Worm (Caenorhabditis elegans) whole organism, L2 larva: Measurements from ENCODE around the gene F47B10.9.
A peak's percentile ranks its signal among the peaks of the same experiment; 100 is the strongest.

Source experiments
- C34F6.9 ChIP-seq: fragments of 150-350 bp; optimal IDR thresholded peaks from 2 replicates; lab custom pipeline; 2014; ENCODE audit warnings: missing biosample characterization, missing genetic modification characterization
- F13H6.1 ChIP-seq: sonication (generic microtip); optimal IDR thresholded peaks from 2 replicates; lab custom pipeline; 2016; ENCODE audit warnings: missing genetic modification characterization, missing compliant biosample characterization
- Y55F3AM.14 ChIP-seq: fragments of 200-800 bp; sonication (Bioruptor generic); optimal IDR thresholded peaks from 2 replicates; lab custom pipeline; 2018; ENCODE audit warnings: mild to moderate bottlenecking, missing genetic modification characterization, missing compliant biosample characterization
- alr-1 ChIP-seq: fragments of 150-350 bp; optimal IDR thresholded peaks from 2 replicates; lab custom pipeline; 2014; ENCODE audit warnings: missing biosample characterization, missing genetic modification characterization
- aly-2 ChIP-seq: fragments of 150-350 bp; optimal IDR thresholded peaks from 2 replicates; lab custom pipeline; 2014; ENCODE audit warnings: missing biosample characterization, missing genetic modification characterization
- blmp-1 ChIP-seq: sonication (generic microtip); optimal IDR thresholded peaks from 2 replicates; lab custom pipeline; 2017; ENCODE audit warnings: missing genetic modification characterization, mild to moderate bottlenecking, missing compliant biosample characterization, antibody characterized with exemption, moderate library complexity; ENCODE audit not compliant: insufficient read depth
- crh-2 ChIP-seq: sonication (generic microtip); optimal IDR thresholded peaks from 2 replicates; lab custom pipeline; 2017; ENCODE audit warnings: missing biosample characterization, missing genetic modification characterization
- egl-27 ChIP-seq: sonication (generic microtip); optimal IDR thresholded peaks from 3 replicates; lab custom pipeline; 2017; ENCODE audit warnings: missing biosample characterization, missing genetic modification reagents, missing genetic modification characterization
- fos-1 ChIP-seq: fragments of 150-350 bp; optimal IDR thresholded peaks from 2 replicates; lab custom pipeline; 2014; ENCODE audit warnings: missing biosample characterization, missing genetic modification characterization
- gmeb-1 ChIP-seq: fragments of 150-350 bp; optimal IDR thresholded peaks from 2 replicates; lab custom pipeline; 2014; ENCODE audit warnings: missing biosample characterization, missing genetic modification characterization
- lin-11 ChIP-seq: fragments of 150-350 bp; sonication (generic microtip); optimal IDR thresholded peaks from 2 replicates; lab custom pipeline; 2014; ENCODE audit warnings: missing biosample characterization, missing genetic modification characterization, inconsistent platforms, mixed read lengths
- lin-13 ChIP-seq: fragments of 150-350 bp; optimal IDR thresholded peaks from 2 replicates; lab custom pipeline; 2014; ENCODE audit warnings: missing biosample characterization, missing genetic modification reagents, missing genetic modification characterization
- lsy-2 ChIP-seq, 2 experiments: fragments of 150-350 bp in 1 of 2; sonication (generic microtip) in 1 of 2; optimal IDR thresholded peaks; 2 replicates each; lab custom pipeline; 2014 to 2017; ENCODE audit warnings: missing biosample characterization in 2 of 2, missing genetic modification characterization in 2 of 2
- mbf-1 ChIP-seq: sonication (generic microtip); optimal IDR thresholded peaks from 2 replicates; lab custom pipeline; 2017; ENCODE audit warnings: missing biosample characterization, missing genetic modification characterization
- nhr-11 ChIP-seq: fragments of 150-350 bp; optimal IDR thresholded peaks from 2 replicates; lab custom pipeline; 2014; ENCODE audit warnings: missing biosample characterization, missing genetic modification characterization
- nhr-129 ChIP-seq: fragments of 150-350 bp; optimal IDR thresholded peaks from 2 replicates; lab custom pipeline; 2014; ENCODE audit warnings: missing biosample characterization, missing genetic modification characterization
- nhr-21 ChIP-seq: fragments of 150-350 bp; optimal IDR thresholded peaks from 2 replicates; lab custom pipeline; 2014; ENCODE audit warnings: missing biosample characterization, missing genetic modification characterization
- nhr-23 ChIP-seq: fragments of 150-350 bp; optimal IDR thresholded peaks from 2 replicates; lab custom pipeline; 2014; ENCODE audit warnings: missing biosample characterization, missing genetic modification reagents, missing genetic modification characterization
- nhr-237 ChIP-seq: fragments of 150-350 bp; optimal IDR thresholded peaks from 2 replicates; lab custom pipeline; 2014; ENCODE audit warnings: missing biosample characterization, missing genetic modification characterization
- nhr-25 ChIP-seq: fragments of 150-350 bp; sonication (generic microtip); optimal IDR thresholded peaks from 3 replicates; lab custom pipeline; 2014; ENCODE audit warnings: missing biosample characterization, missing genetic modification characterization
- nhr-6 ChIP-seq: fragments of 150-350 bp; optimal IDR thresholded peaks from 2 replicates; lab custom pipeline; 2014; ENCODE audit warnings: missing biosample characterization, missing genetic modification characterization
- nhr-77 ChIP-seq: fragments of 150-350 bp; optimal IDR thresholded peaks from 2 replicates; lab custom pipeline; 2014; ENCODE audit warnings: missing biosample characterization, missing genetic modification characterization
- skn-1 ChIP-seq: sonication (generic microtip); optimal IDR thresholded peaks from 2 replicates; lab custom pipeline; 2017; ENCODE audit warnings: missing biosample characterization, missing genetic modification characterization
- sma-3 ChIP-seq: sonication (generic microtip); optimal IDR thresholded peaks from 2 replicates; lab custom pipeline; 2016; ENCODE audit warnings: missing genetic modification reagents, missing genetic modification characterization, missing compliant biosample characterization
- snpc-4 ChIP-seq: fragments of 150-350 bp; optimal IDR thresholded peaks from 2 replicates; lab custom pipeline; 2014; ENCODE audit warnings: missing biosample characterization, missing genetic modification characterization
- unc-62 ChIP-seq: fragments of 150-350 bp; optimal IDR thresholded peaks from 2 replicates; lab custom pipeline; 2014; ENCODE audit warnings: missing biosample characterization, missing genetic modification reagents, missing genetic modification characterization
- zag-1 ChIP-seq: fragments of 150-350 bp; optimal IDR thresholded peaks from 2 replicates; lab custom pipeline; 2014; ENCODE audit warnings: missing biosample characterization, missing genetic modification characterization
- ztf-1 ChIP-seq: fragments of 200-800 bp; sonication (Bioruptor generic); conservative IDR thresholded peaks from 2 replicates; pipeline ENCODE4 v1.3.6; 2022; ENCODE audit warnings: missing genetic modification characterization, missing compliant biosample characterization
- ztf-11 ChIP-seq: sonication (generic microtip); optimal IDR thresholded peaks from 2 replicates; lab custom pipeline; 2017; ENCODE audit warnings: missing biosample characterization, missing genetic modification characterization
- ztf-4 ChIP-seq: fragments of 150-350 bp; optimal IDR thresholded peaks from 2 replicates; lab custom pipeline; 2014; ENCODE audit warnings: missing biosample characterization, missing genetic modification characterization

Gene F47B10.9

ce11 chrX:10933308-10934014, 19.6 kb upstream of the F47B10.9 start:
- TF ChIP-seq aly-2 (tag; lab: Kevin White, UChicago) (no peak), nhr-6 (no peak), lin-11 (tag; lab: Kevin White, UChicago) (no peak), skn-1 (tag; lab: Kevin White, UChicago) (no peak), unc-62 (GFP tag; lab: Kevin White, UChicago) (no peak), ztf-4 (no peak), ztf-11 (tag; lab: Kevin White, UChicago) (no peak), blmp-1 (tag; lab: Kevin White, UChicago) (no peak), nhr-77 (no peak), crh-2 (no peak)
- TF ChIP-seq, all 48 proteins: peak for 0

- TF ChIP-seq lsy-2 (tag; optimal IDR thresholded peaks at IDR 0.05; lab: Kevin White, UChicago) = no peak
- TF ChIP-seq snpc-4 (tag; lab: Kevin White, UChicago) = no peak
- TF ChIP-seq ztf-1 (GFP tag; lab: Robert Waterston, UW) = no peak
- TF ChIP-seq lin-13 (GFP tag; lab: Kevin White, UChicago) = no peak
These were observed 18.2 kb upstream of the F47B10.9 start for ce11 chrX:10932087-10932486.

- TF ChIP-seq ztf-11 (tag; lab: Kevin White, UChicago) (no peak), nhr-21 (tag; lab: Kevin White, UChicago) (no peak), sma-3 (no peak), fos-1 (peak; percentile 78)
These were observed 15.2 kb upstream of the F47B10.9 start, which contains the start of gene dgn-1 for ce11 chrX:10928948-10929563. Gene dgn-1, minus strand, starts transcription at chrX:10928998.

ce11 chrX:10927136-10927535, 13.3 kb upstream of the F47B10.9 start:
- TF ChIP-seq gmeb-1 = no peak
- no peak for TF ChIP-seq egl-27
- TF ChIP-seq fos-1 = no peak
- TF ChIP-seq nhr-11 (tag; lab: Kevin White, UChicago) = no peak
- no peak for TF ChIP-seq mbf-1 (tag; lab: Kevin White, UChicago)
- no peak for TF ChIP-seq snpc-4 (tag; lab: Kevin White, UChicago)
- TF ChIP-seq sma-3 = no peak
- no peak for TF ChIP-seq crh-2
- TF ChIP-seq lin-13 (GFP tag; lab: Kevin White, UChicago) = no peak
- TF ChIP-seq ztf-1 (GFP tag; lab: Robert Waterston, UW) = no peak
- no peak for TF ChIP-seq alr-1 (tag; lab: Kevin White, UChicago)
- TF ChIP-seq nhr-129 (tag; lab: Kevin White, UChicago) = no peak
- TF ChIP-seq lsy-2 (tag; optimal IDR thresholded peaks at IDR 0.05; lab: Kevin White, UChicago) = no peak

- TF ChIP-seq nhr-77 (no peak), nhr-25 (no peak), Y55F3AM.14 (GFP tag; lab: Kevin White, UChicago) (no peak), egl-27 (no peak), nhr-237 (tag; lab: Kevin White, UChicago) (no peak), zag-1 (tag; lab: Kevin White, UChicago) (no peak), nhr-129 (tag; lab: Kevin White, UChicago) (no peak), ztf-1 (GFP tag; lab: Robert Waterston, UW) (no peak), lsy-2 (tag; optimal IDR thresholded peaks at IDR 0.05; lab: Kevin White, UChicago) (no peak), C34F6.9 (tag; lab: Kevin White, UChicago) (no peak), sma-3 (no peak), nhr-23 (tag; lab: Kevin White, UChicago) (no peak), skn-1 (tag; lab: Kevin White, UChicago) (no peak), fos-1 (no peak), mbf-1 (tag; lab: Kevin White, UChicago) (no peak), ztf-11 (tag; lab: Kevin White, UChicago) (no peak), nhr-21 (tag; lab: Kevin White, UChicago) (no peak)
- TF ChIP-seq, all 48 proteins: peak for 0
These were observed 10.2 kb upstream of the F47B10.9 start for ce11 chrX:10924031-10924430.

- TF ChIP-seq aly-2 (tag; lab: Kevin White, UChicago) = no peak
- TF ChIP-seq F13H6.1 (tag; lab: Kevin White, UChicago) = no peak
These were observed 5.7 kb upstream of the F47B10.9 start, which contains the start of gene nstp-9 for ce11 chrX:10919613-10920012. Gene nstp-9, minus strand, starts transcription at chrX:10919713.
